Fruit fly (Drosophila melanogaster): ENCODE results near the gene Gyc32E.

- TF ChIP-seq insv (optimal IDR thresholded peaks at IDR 0.05) (no peak), psq (optimal IDR thresholded peaks at IDR 0.05) (no peak), h (optimal IDR thresholded peaks at IDR 0.05) (no peak), ttk (optimal IDR thresholded peaks at IDR 0.05) (no peak), Myc (optimal IDR thresholded peaks at IDR 0.05) (no peak), Sin3A (optimal IDR thresholded peaks at IDR 0.05) (no peak)
Measured at dm6 chr2L:11113011-11113528, 35.8 kb downstream of the Gyc32E start, which contains the start of gene Idua.

All from Kc167 (cell line).